Worm (Caenorhabditis elegans) whole organism, L3 larva: ENCODE measurements around the gene Y110A2AL.1.
A peak's percentile ranks its signal among the peaks of the same experiment; 100 is the strongest.

Experiments used
- R02D3.7 ChIP-seq: fragments of 150-350 bp; optimal IDR thresholded peaks from 2 replicates; lab custom pipeline; 2014; ENCODE audit warnings: missing biosample characterization, missing genetic modification characterization
- ZK546.5 ChIP-seq: sonication (generic microtip); optimal IDR thresholded peaks from 2 replicates; lab custom pipeline; 2017; ENCODE audit warnings: missing biosample characterization, missing genetic modification characterization
- ama-1 ChIP-seq: fragments of 150-350 bp; optimal IDR thresholded peaks from 2 replicates; lab custom pipeline; 2018
- ceh-28 ChIP-seq: fragments of 150-350 bp; optimal IDR thresholded peaks from 2 replicates; lab custom pipeline; 2014; ENCODE audit warnings: missing biosample characterization, missing genetic modification reagents, missing genetic modification characterization
- ceh-9 ChIP-seq: sonication (generic microtip); optimal IDR thresholded peaks from 2 replicates; lab custom pipeline; 2018; ENCODE audit warnings: missing biosample characterization, missing genetic modification characterization
- egl-27 ChIP-seq: sonication (generic microtip); optimal IDR thresholded peaks from 4 replicates; lab custom pipeline; 2017; ENCODE audit warnings: missing biosample characterization, missing genetic modification reagents, missing genetic modification characterization
- egl-5 ChIP-seq: fragments of 150-350 bp; optimal IDR thresholded peaks from 2 replicates; lab custom pipeline; 2017; ENCODE audit warnings: missing biosample characterization, missing genetic modification reagents, missing genetic modification characterization, inconsistent platforms
- elt-1 ChIP-seq: fragments of 150-350 bp; optimal IDR thresholded peaks from 2 replicates; lab custom pipeline; 2014; ENCODE audit warnings: missing biosample characterization, missing genetic modification characterization
- elt-2 ChIP-seq: sonication (generic microtip); optimal IDR thresholded peaks from 2 replicates; lab custom pipeline; 2016; ENCODE audit warnings: missing genetic modification reagents, mild to moderate bottlenecking, missing genetic modification characterization, missing compliant biosample characterization
- elt-3 ChIP-seq, 3 experiments: fragments of 150-350 bp in 1 of 3; sonication (generic microtip) in 2 of 3; optimal IDR thresholded peaks; 2 replicates in 2 of 3; 4 replicates in 1 of 3; lab custom pipeline; 2014 to 2017; ENCODE audit warnings: missing biosample characterization in 3 of 3, missing genetic modification characterization in 3 of 3
- fkh-10 ChIP-seq: sonication (generic microtip); optimal IDR thresholded peaks from 2 replicates; lab custom pipeline; 2017; ENCODE audit warnings: missing biosample characterization, missing genetic modification reagents, missing genetic modification characterization
- fos-1 ChIP-seq: fragments of 150-350 bp; optimal IDR thresholded peaks from 2 replicates; lab custom pipeline; 2014; ENCODE audit warnings: missing biosample characterization, missing genetic modification characterization
- hmg-11 ChIP-seq: sonication (generic microtip); optimal IDR thresholded peaks from 2 replicates; lab custom pipeline; 2016; ENCODE audit warnings: missing genetic modification characterization, missing compliant biosample characterization
- jun-1 ChIP-seq: fragments of 150-350 bp; optimal IDR thresholded peaks from 2 replicates; lab custom pipeline; 2014; ENCODE audit warnings: missing biosample characterization, missing genetic modification reagents, missing genetic modification characterization
- lin-15B ChIP-seq: fragments of 150-350 bp; optimal IDR thresholded peaks from 2 replicates; lab custom pipeline; 2014; ENCODE audit warnings: missing biosample characterization, missing genetic modification characterization
- lin-39 ChIP-seq: fragments of 150-350 bp; optimal IDR thresholded peaks from 2 replicates; lab custom pipeline; 2018; ENCODE audit warnings: missing biosample characterization, missing genetic modification reagents, missing genetic modification characterization
- mdl-1 ChIP-seq: fragments of 150-350 bp; optimal IDR thresholded peaks from 2 replicates; lab custom pipeline; 2014; ENCODE audit warnings: missing biosample characterization, missing genetic modification characterization
- mml-1 ChIP-seq: fragments of 150-350 bp; sonication (generic microtip); optimal IDR thresholded peaks from 3 replicates; lab custom pipeline; 2014; ENCODE audit warnings: missing biosample characterization, missing genetic modification characterization
- nfya-1 ChIP-seq: sonication (generic microtip); optimal IDR thresholded peaks from 2 replicates; lab custom pipeline; 2017; ENCODE audit warnings: missing genetic modification characterization, mild to moderate bottlenecking, missing compliant biosample characterization, antibody characterized with exemption, moderate library complexity; ENCODE audit not compliant: insufficient read depth
- nhr-12 ChIP-seq: fragments of 150-350 bp; optimal IDR thresholded peaks from 2 replicates; lab custom pipeline; 2014; ENCODE audit warnings: missing biosample characterization, missing genetic modification characterization
- nhr-23 ChIP-seq: fragments of 150-350 bp; optimal IDR thresholded peaks from 2 replicates; lab custom pipeline; 2014; ENCODE audit warnings: missing biosample characterization, missing genetic modification reagents, missing genetic modification characterization
- nhr-237 ChIP-seq: fragments of 150-350 bp; optimal IDR thresholded peaks from 2 replicates; lab custom pipeline; 2014; ENCODE audit warnings: missing biosample characterization, missing genetic modification characterization
- nhr-43 ChIP-seq: sonication (generic microtip); optimal IDR thresholded peaks from 2 replicates; lab custom pipeline; 2016; ENCODE audit warnings: mild to moderate bottlenecking, missing genetic modification characterization, missing compliant biosample characterization; ENCODE audit not compliant: poor library complexity, severe bottlenecking
- nhr-67 ChIP-seq: fragments of 150-350 bp; optimal IDR thresholded peaks from 2 replicates; lab custom pipeline; 2014; ENCODE audit warnings: missing biosample characterization, missing genetic modification characterization
- nhr-76 ChIP-seq: fragments of 150-350 bp; sonication (generic microtip); optimal IDR thresholded peaks from 5 replicates; lab custom pipeline; 2014; ENCODE audit warnings: missing biosample characterization, missing genetic modification characterization
- pha-4 ChIP-seq: fragments of 150-350 bp; optimal IDR thresholded peaks from 2 replicates; lab custom pipeline; 2014; ENCODE audit warnings: missing biosample characterization, missing genetic modification reagents, missing genetic modification characterization
- pqm-1 ChIP-seq: fragments of 150-350 bp; optimal IDR thresholded peaks from 2 replicates; lab custom pipeline; 2017; ENCODE audit warnings: missing biosample characterization, missing genetic modification characterization, inconsistent platforms
- sea-2 ChIP-seq: fragments of 150-350 bp; sonication (generic microtip); optimal IDR thresholded peaks from 4 replicates; lab custom pipeline; 2014; ENCODE audit warnings: missing biosample characterization, missing genetic modification reagents, missing genetic modification characterization
- snpc-4 ChIP-seq: fragments of 150-350 bp; optimal IDR thresholded peaks from 2 replicates; lab custom pipeline; 2014; ENCODE audit warnings: missing biosample characterization, missing genetic modification characterization
- tbx-2 ChIP-seq: sonication (generic microtip); optimal IDR thresholded peaks from 2 replicates; lab custom pipeline; 2016; ENCODE audit warnings: mild to moderate bottlenecking, missing genetic modification characterization, missing compliant biosample characterization
- unc-39 ChIP-seq: sonication (generic microtip); optimal IDR thresholded peaks from 4 replicates; lab custom pipeline; 2017; ENCODE audit warnings: missing biosample characterization, missing genetic modification characterization
- unc-62 ChIP-seq: fragments of 150-350 bp; sonication (generic microtip); optimal IDR thresholded peaks from 4 replicates; lab custom pipeline; 2014; ENCODE audit warnings: missing biosample characterization, missing genetic modification reagents, missing genetic modification characterization
- ztf-4 ChIP-seq: fragments of 150-350 bp; optimal IDR thresholded peaks from 2 replicates; lab custom pipeline; 2014; ENCODE audit warnings: missing biosample characterization, missing genetic modification characterization

Y110A2AL.1 gene

ce11 chrII:2919074-2919857, 44.4 kb downstream of the Y110A2AL.1 start, which contains the start of the genes ncap-1 and Y110A2AR.1:
Gene ncap-1 (minus strand): TSS chrII:2919314.
Gene Y110A2AR.1 (plus strand): TSS chrII:2919710.
- TF ChIP-seq nhr-12 (tag; lab: Kevin White, UChicago) (no peak), elt-3 (tag; optimal IDR thresholded peaks at IDR 0.05; lab: Kevin White, UChicago) (no peak), lin-15B (tag; lab: Kevin White, UChicago) (peak; percentile 10), ztf-4 (no peak), nfya-1 (peak; percentile 24), pha-4 (tag; lab: Kevin White, UChicago) (peak; percentile 9), nhr-67 (tag; lab: Kevin White, UChicago) (no peak)

DNA sequence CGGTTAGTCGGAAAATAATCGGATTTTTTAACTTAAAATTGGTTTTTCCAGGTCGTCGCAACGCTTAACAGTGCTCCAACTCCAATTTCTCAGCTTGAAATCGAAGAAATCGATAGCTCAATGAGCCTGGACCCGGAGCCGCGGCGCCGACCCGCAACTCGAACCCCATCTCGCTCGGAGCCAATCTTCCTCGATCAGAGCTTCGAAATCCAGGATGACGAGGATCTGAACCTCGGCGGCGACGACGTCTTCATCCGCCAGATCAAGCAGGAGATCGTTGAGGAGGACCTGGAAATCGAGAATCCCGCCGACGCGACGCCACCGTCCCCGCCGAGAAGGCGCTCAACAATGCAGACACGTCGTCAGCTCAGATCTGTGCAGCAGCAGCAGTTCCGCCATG, 45.3 kb downstream of the Y110A2AL.1 start:
- no peak for TF ChIP-seq mdl-1 (tag; lab: Kevin White, UChicago)
- TF ChIP-seq ztf-4: no peak
- TF ChIP-seq fos-1 (tag; lab: Kevin White, UChicago): no peak
- no peak for TF ChIP-seq R02D3.7 (tag; lab: Kevin White, UChicago)
- no peak for TF ChIP-seq egl-5
- no peak for TF ChIP-seq elt-1 (tag; lab: Kevin White, UChicago)
- TF ChIP-seq nhr-76 (tag; lab: Kevin White, UChicago): no peak
- TF ChIP-seq mml-1 (tag; lab: Kevin White, UChicago): no peak
- TF ChIP-seq unc-39 (tag; lab: Kevin White, UChicago): no peak
- no peak for TF ChIP-seq tbx-2 (tag; lab: Kevin White, UChicago)
- no peak for TF ChIP-seq nhr-43 (tag; lab: Kevin White, UChicago)

- peak; percentile 29 for TF ChIP-seq snpc-4
- TF ChIP-seq hmg-11 (tag; lab: Kevin White, UChicago): peak; percentile 43
- TF ChIP-seq elt-2: peak; percentile 36
- peak; percentile 28 for TF ChIP-seq nhr-23
- peak; percentile 6 for TF ChIP-seq lin-39 (tag; lab: Kevin White, UChicago)
- TF ChIP-seq nfya-1: peak; percentile 48
- peak; percentile 15 for TF ChIP-seq lin-15B (tag; lab: Kevin White, UChicago)
- no peak for TF ChIP-seq sea-2 (GFP tag; lab: Kevin White, UChicago)
- TF ChIP-seq pha-4 (tag; lab: Kevin White, UChicago): peak; percentile 57
- TF ChIP-seq unc-39 (tag; lab: Kevin White, UChicago): no peak
- peak; percentile 5 for TF ChIP-seq jun-1 (tag; lab: Kevin White, UChicago)
- TF ChIP-seq fkh-10 (GFP tag; lab: Kevin White, UChicago): peak; percentile 26
- peak; percentile 26 for TF ChIP-seq ceh-28 (tag; lab: Kevin White, UChicago)
- TF ChIP-seq egl-27 (tag; lab: Kevin White, UChicago): no peak
- TF ChIP-seq mdl-1 (tag; lab: Kevin White, UChicago): peak; percentile 68
These were observed 46.0 kb downstream of the Y110A2AL.1 start for ce11 chrII:2920817-2921458.

ce11 chrII:2921860-2922259, 47.0 kb downstream of the Y110A2AL.1 start:
- no peak for TF ChIP-seq unc-62 (GFP tag; lab: Kevin White, UChicago)
- no peak for TF ChIP-seq snpc-4
- no peak for TF ChIP-seq ceh-28 (tag; lab: Kevin White, UChicago)
- no peak for TF ChIP-seq elt-3 (tag; optimal IDR thresholded peaks at IDR 0.05; lab: Kevin White, UChicago)
- TF ChIP-seq nhr-23: no peak
- TF ChIP-seq R02D3.7 (tag; lab: Kevin White, UChicago): no peak
- TF ChIP-seq ZK546.5: no peak
- no peak for TF ChIP-seq ceh-9 (tag; lab: Kevin White, UChicago)
- no peak for TF ChIP-seq nhr-237 (tag; lab: Kevin White, UChicago)

DNA sequence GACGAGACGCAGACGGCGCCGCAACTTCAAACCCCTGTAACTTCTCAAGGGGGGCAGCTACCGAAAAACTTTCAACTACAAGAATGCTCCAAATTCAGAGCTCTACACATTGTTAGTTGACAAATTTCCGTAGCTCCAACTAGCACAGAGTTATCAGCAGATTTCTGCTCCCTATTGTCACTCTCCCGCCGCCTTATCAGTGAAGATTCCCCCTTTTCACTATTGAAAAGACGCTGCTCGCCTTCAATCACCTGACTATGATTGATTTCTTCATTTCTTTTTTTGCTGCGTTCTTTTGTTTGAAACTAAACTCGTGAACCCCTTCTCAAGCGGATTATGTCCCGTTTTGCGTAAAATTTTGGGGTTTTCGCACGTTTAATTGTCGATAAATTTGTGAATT, 47.5 kb downstream of the Y110A2AL.1 start:
- no peak for TF ChIP-seq unc-62 (GFP tag; lab: Kevin White, UChicago)
- TF ChIP-seq pha-4 (tag; lab: Kevin White, UChicago): peak; percentile 2
- peak; percentile 73 for TF ChIP-seq ama-1 (lab: Kevin White, UChicago)
- peak; percentile 35 for TF ChIP-seq pqm-1 (tag; lab: Kevin White, UChicago)
- peak; percentile 77 for TF ChIP-seq elt-2
- no peak for TF ChIP-seq nhr-12 (tag; lab: Kevin White, UChicago)
